Worm (Caenorhabditis elegans): ENCODE results near the gene R02F2.7.
A peak's percentile ranks its signal among the peaks of the same experiment; 100 is the strongest.

R02F2.7 gene

DNA sequence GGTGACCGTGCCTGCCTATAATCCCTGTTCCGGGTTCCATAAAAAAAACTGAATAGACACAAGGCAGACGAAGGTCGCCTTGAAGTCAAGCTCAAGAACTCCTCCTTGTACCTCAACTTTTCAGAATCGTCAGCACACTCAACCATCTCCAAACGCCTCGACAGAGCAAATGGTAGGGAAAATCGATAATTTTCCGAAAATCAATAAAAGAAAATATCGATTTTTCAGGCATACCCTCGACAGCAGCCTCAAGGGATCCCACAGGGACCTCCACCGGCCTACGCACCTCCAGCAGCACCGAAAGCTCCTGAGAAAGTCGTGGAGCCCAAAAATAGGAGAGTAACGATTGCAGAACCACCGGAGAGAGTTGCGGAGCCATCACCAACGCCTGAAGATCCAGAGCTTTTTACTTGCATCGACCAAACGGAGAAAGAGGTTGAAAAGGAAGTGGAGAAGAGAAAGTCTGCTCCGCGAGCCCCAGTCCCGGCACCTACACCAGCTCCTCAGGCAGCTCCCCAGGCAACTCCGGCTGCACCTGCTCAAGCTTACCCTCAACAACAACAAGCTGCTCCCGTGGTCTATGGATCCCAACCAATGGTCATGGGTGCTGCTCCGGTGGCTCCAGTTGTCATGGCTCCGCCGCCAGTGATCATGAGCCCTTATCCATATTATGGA lies 3.9 kb downstream of the R02F2.7 start:
- no peak for TF ChIP-seq nhr-21 (tag; optimal IDR thresholded peaks at IDR 0.05)
- TF ChIP-seq dmd-4 (tag; optimal IDR thresholded peaks at IDR 0.05), result no peak
- TF ChIP-seq egl-27 (tag; optimal IDR thresholded peaks at IDR 0.05), result no peak
- TF ChIP-seq ZK546.5 (tag; optimal IDR thresholded peaks at IDR 0.05), result no peak
- TF ChIP-seq nhr-11 (tag; optimal IDR thresholded peaks at IDR 0.05), result no peak
- no peak for TF ChIP-seq elt-3 (tag; optimal IDR thresholded peaks at IDR 0.05)
- TF ChIP-seq sem-4 (tag; optimal IDR thresholded peaks at IDR 0.05), result no peak
- no peak for TF ChIP-seq alr-1 (tag; optimal IDR thresholded peaks at IDR 0.05)
- TF ChIP-seq lin-13 (GFP tag; optimal IDR thresholded peaks at IDR 0.05), result no peak
- TF ChIP-seq ztf-1 (GFP tag; conservative IDR thresholded peaks at IDR 0.05), result no peak
- no peak for TF ChIP-seq blmp-1 (tag; optimal IDR thresholded peaks at IDR 0.05; ENCODE audit: insufficient read depth)
- no peak for TF ChIP-seq fos-1 (tag; optimal IDR thresholded peaks at IDR 0.05)
- no peak for TF ChIP-seq mbf-1 (tag; optimal IDR thresholded peaks at IDR 0.05)
- TF ChIP-seq sma-3 (GFP tag; optimal IDR thresholded peaks at IDR 0.05), result no peak
- no peak for TF ChIP-seq unc-55 (GFP tag; optimal IDR thresholded peaks at IDR 0.05)
- TF ChIP-seq elt-1 (tag; optimal IDR thresholded peaks at IDR 0.05), result no peak
- no peak for TF ChIP-seq ceh-16 (tag; optimal IDR thresholded peaks at IDR 0.05)
- no peak for TF ChIP-seq gmeb-1 (tag; optimal IDR thresholded peaks at IDR 0.05)
- no peak for TF ChIP-seq sma-9 (GFP tag; optimal IDR thresholded peaks at IDR 0.05)
- TF ChIP-seq sma-9 (tag; optimal IDR thresholded peaks at IDR 0.05), result no peak

- TF ChIP-seq nhr-237 (tag; optimal IDR thresholded peaks at IDR 0.05) (no peak), lin-39 (tag; optimal IDR thresholded peaks at IDR 0.05) (no peak), nhr-11 (tag; optimal IDR thresholded peaks at IDR 0.05) (no peak), ama-1 (optimal IDR thresholded peaks at IDR 0.05) (no peak), nhr-129 (tag; optimal IDR thresholded peaks at IDR 0.05) (no peak), ztf-4 (tag; optimal IDR thresholded peaks at IDR 0.05) (no peak), ztf-11 (tag; optimal IDR thresholded peaks at IDR 0.05) (no peak), fos-1 (tag; optimal IDR thresholded peaks at IDR 0.05) (no peak), sma-3 (GFP tag; optimal IDR thresholded peaks at IDR 0.05) (no peak), nhr-21 (tag; optimal IDR thresholded peaks at IDR 0.05) (no peak), snpc-4 (tag; optimal IDR thresholded peaks at IDR 0.05) (no peak), alr-1 (tag; optimal IDR thresholded peaks at IDR 0.05) (no peak), lin-13 (GFP tag; optimal IDR thresholded peaks at IDR 0.05) (no peak)
Observed at ce11 chrIII:5478824-5479368, 4.7 kb downstream of the R02F2.7 start, which contains the start of the genes R02F2.6 and R02F2.5. Gene R02F2.6, minus strand, starts transcription at chrIII:5478924. Gene R02F2.5, plus strand, starts transcription at chrIII:5479318.

DNA sequence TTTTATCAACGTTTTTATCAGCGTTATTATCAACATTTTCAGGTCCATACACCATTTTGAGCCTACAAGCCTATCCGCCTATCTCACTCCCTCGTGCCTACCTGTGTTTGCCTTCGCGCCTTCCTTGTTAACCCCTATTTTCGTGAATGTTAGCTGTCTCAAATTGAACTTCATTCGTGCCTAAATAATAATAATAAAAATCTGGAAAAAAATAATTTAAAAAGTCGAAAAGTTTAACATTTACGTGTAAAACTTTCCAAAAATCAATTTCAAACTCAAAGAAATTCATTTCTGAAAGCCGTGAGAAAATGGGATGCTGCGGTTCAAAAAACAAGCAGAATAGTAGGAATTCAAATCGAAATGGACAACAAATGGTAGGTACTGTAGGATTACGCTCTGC lies 5.6 kb downstream of the R02F2.7 start, which contains the start of gene R02F2.10:
Gene R02F2.10, plus strand, starts transcription at position 301 of the 400 bp plus-strand sequence.
- TF ChIP-seq snpc-4 (tag; optimal IDR thresholded peaks at IDR 0.05) (no peak), nhr-12 (tag; optimal IDR thresholded peaks at IDR 0.05) (no peak), ceh-16 (tag; optimal IDR thresholded peaks at IDR 0.05) (no peak), ama-1 (optimal IDR thresholded peaks at IDR 0.05) (no peak), nhr-129 (tag; optimal IDR thresholded peaks at IDR 0.05) (no peak), gmeb-1 (tag; optimal IDR thresholded peaks at IDR 0.05) (no peak)

DNA sequence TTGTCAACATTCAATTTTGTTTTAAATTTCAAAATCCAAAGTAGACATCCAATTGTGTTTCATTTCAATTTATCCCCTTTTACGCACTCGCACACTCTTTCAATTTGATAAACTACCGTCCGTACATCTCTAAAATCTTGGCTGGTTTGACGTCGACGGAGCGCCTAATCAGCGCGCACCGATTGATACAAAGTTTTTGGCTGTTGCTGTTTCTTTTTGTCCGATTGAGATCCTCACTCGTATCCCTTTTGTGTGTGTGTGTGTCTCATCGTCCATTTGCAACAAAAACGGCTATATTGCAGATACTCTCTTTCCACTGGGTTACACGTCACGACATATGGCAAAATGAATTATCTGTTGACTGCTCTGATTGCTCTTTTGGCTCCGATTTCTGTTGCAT lies 9.4 kb downstream of the R02F2.7 start, which contains the start of gene lon-1:
Gene lon-1, plus strand, starts transcription at position 301 of the 400 bp plus-strand sequence.
- TF ChIP-seq gmeb-1 (tag; optimal IDR thresholded peaks at IDR 0.05), result no peak
- no peak for TF ChIP-seq snpc-4 (tag; optimal IDR thresholded peaks at IDR 0.05)
- TF ChIP-seq nhr-23 (tag; optimal IDR thresholded peaks at IDR 0.05), result no peak
- TF ChIP-seq mbf-1 (tag; optimal IDR thresholded peaks at IDR 0.05), result no peak
- no peak for TF ChIP-seq nhr-25 (tag; optimal IDR thresholded peaks at IDR 0.05)
- TF ChIP-seq nhr-129 (tag; optimal IDR thresholded peaks at IDR 0.05), result no peak
- no peak for TF ChIP-seq lin-39 (tag; optimal IDR thresholded peaks at IDR 0.05)
- TF ChIP-seq F13H6.1 (tag; optimal IDR thresholded peaks at IDR 0.05), result no peak

ce11 chrIII:5472693-5473092 lies 10.9 kb downstream of the R02F2.7 start:
- TF ChIP-seq mab-5 (tag; optimal IDR thresholded peaks at IDR 0.05) (no peak), lin-39 (tag; optimal IDR thresholded peaks at IDR 0.05) (no peak), lin-13 (GFP tag; optimal IDR thresholded peaks at IDR 0.05) (no peak), ceh-16 (tag; optimal IDR thresholded peaks at IDR 0.05) (no peak), unc-39 (tag; optimal IDR thresholded peaks at IDR 0.05) (no peak), ztf-11 (tag; optimal IDR thresholded peaks at IDR 0.05) (no peak), nhr-23 (tag; optimal IDR thresholded peaks at IDR 0.05) (no peak), nhr-12 (tag; optimal IDR thresholded peaks at IDR 0.05) (no peak), nhr-77 (tag; optimal IDR thresholded peaks at IDR 0.05) (no peak), R02D3.7 (tag; optimal IDR thresholded peaks at IDR 0.05) (no peak), aly-2 (tag; optimal IDR thresholded peaks at IDR 0.05) (no peak), Y55F3AM.14 (GFP tag; optimal IDR thresholded peaks at IDR 0.05) (no peak), sem-4 (tag; optimal IDR thresholded peaks at IDR 0.05) (no peak), nhr-10 (tag; optimal IDR thresholded peaks at IDR 0.05) (no peak), peb-1 (tag; optimal IDR thresholded peaks at IDR 0.05) (no peak), sma-9 (GFP tag; optimal IDR thresholded peaks at IDR 0.05) (peak; percentile 80), sma-9 (tag; optimal IDR thresholded peaks at IDR 0.05) (no peak), skn-1 (tag; optimal IDR thresholded peaks at IDR 0.05) (no peak), sma-3 (GFP tag; optimal IDR thresholded peaks at IDR 0.05) (peak; percentile 97), snpc-4 (tag; optimal IDR thresholded peaks at IDR 0.05) (no peak), nhr-129 (tag; optimal IDR thresholded peaks at IDR 0.05) (no peak), egl-27 (tag; optimal IDR thresholded peaks at IDR 0.05) (peak; percentile 68), crh-2 (tag; optimal IDR thresholded peaks at IDR 0.05) (no peak), gmeb-1 (tag; optimal IDR thresholded peaks at IDR 0.05) (peak; percentile 35), unc-55 (GFP tag; optimal IDR thresholded peaks at IDR 0.05) (no peak), nhr-25 (tag; optimal IDR thresholded peaks at IDR 0.05) (no peak), mbf-1 (tag; optimal IDR thresholded peaks at IDR 0.05) (no peak), F13H6.1 (tag; optimal IDR thresholded peaks at IDR 0.05) (no peak), nhr-21 (tag; optimal IDR thresholded peaks at IDR 0.05) (peak; percentile 54)

Measured in whole organism, L2 larva.